Fruit fly (Drosophila melanogaster) whole organism, embryonic: ENCODE measurements around the gene Sps2.

Source experiments
- B-H2 ChIP-seq: fragments of 200-800 bp; sonication (Bioruptor generic); optimal IDR thresholded peaks from 2 replicates; lab custom pipeline; 2018; ENCODE audit warnings: missing biosample characterization, mild to moderate bottlenecking, missing genetic modification characterization
- Bgb ChIP-seq: fragments of 200-800 bp; sonication (Bioruptor generic); IDR thresholded peaks from 2 replicates; pipeline ENCODE4 v1.3.6; 2022; ENCODE audit warnings: missing biosample characterization, missing genetic modification characterization; ENCODE audit not compliant: partially characterized antibody
- C15 ChIP-seq: fragments of 200-800 bp; sonication (Bioruptor generic); IDR thresholded peaks from 3 replicates; pipeline ENCODE4 v1.3.6; 2022; ENCODE audit warnings: missing biosample characterization, missing genetic modification characterization
- CG11085 ChIP-seq: fragments of 200-800 bp; sonication (Bioruptor generic); IDR thresholded peaks from 2 replicates; pipeline ENCODE4 v1.3.6; 2022; ENCODE audit warnings: missing biosample characterization, missing genetic modification characterization
- CG14965 ChIP-seq: fragments of 200-800 bp; sonication (Bioruptor generic); optimal IDR thresholded peaks from 2 replicates; lab custom pipeline; 2016; ENCODE audit warnings: missing biosample characterization, missing genetic modification characterization, borderline replicate concordance
- CG16815 ChIP-seq: fragments of 200-800 bp; sonication (Bioruptor generic); optimal IDR thresholded peaks from 3 replicates; lab custom pipeline; 2017; ENCODE audit warnings: missing biosample characterization, mild to moderate bottlenecking, missing genetic modification characterization
- CG17361 ChIP-seq: fragments of 200-800 bp; sonication (Bioruptor generic); IDR thresholded peaks from 3 replicates; pipeline ENCODE4 v1.3.6; 2022; ENCODE audit warnings: missing biosample characterization, missing genetic modification characterization
- CG17385 ChIP-seq: fragments of 200-800 bp; sonication (Bioruptor generic); optimal IDR thresholded peaks from 3 replicates; lab custom pipeline; 2018; ENCODE audit warnings: missing biosample characterization, mild to moderate bottlenecking, missing genetic modification characterization
- CG1792 ChIP-seq: fragments of 200-800 bp; sonication (Bioruptor generic); optimal IDR thresholded peaks from 2 replicates; lab custom pipeline; 2016; ENCODE audit warnings: missing biosample characterization, missing genetic modification characterization
- CG2199 ChIP-seq: fragments of 200-800 bp; sonication (Bioruptor generic); IDR thresholded peaks from 3 replicates; pipeline ENCODE4 v1.3.6; 2022; ENCODE audit warnings: missing biosample characterization, missing genetic modification characterization
- CG2202 ChIP-seq: fragments of 200-800 bp; sonication (Bioruptor generic); optimal IDR thresholded peaks from 2 replicates; lab custom pipeline; 2018; ENCODE audit warnings: missing biosample characterization, mild to moderate bottlenecking, missing genetic modification characterization
- CG30431 ChIP-seq: fragments of 200-800 bp; sonication (Bioruptor generic); optimal IDR thresholded peaks from 2 replicates; lab custom pipeline; 2017; ENCODE audit warnings: missing biosample characterization, missing genetic modification characterization
- CG3163 ChIP-seq: fragments of 200-800 bp; sonication (Bioruptor generic); optimal IDR thresholded peaks from 3 replicates; lab custom pipeline; 2016; ENCODE audit warnings: missing biosample characterization, missing genetic modification characterization
- CG42726 ChIP-seq: fragments of 200-800 bp; sonication (Bioruptor generic); IDR thresholded peaks from 2 replicates; pipeline ENCODE4 v1.3.6; 2022; ENCODE audit warnings: missing biosample characterization, missing genetic modification characterization; ENCODE audit not compliant: partially characterized antibody
- CG4404 ChIP-seq: fragments of 200-800 bp; sonication (Bioruptor generic); IDR thresholded peaks from 2 replicates; pipeline ENCODE4 v1.3.6; 2022; ENCODE audit warnings: missing biosample characterization, missing genetic modification characterization
- CG5953 ChIP-seq: fragments of 200-800 bp; sonication (Bioruptor generic); IDR thresholded peaks from 2 replicates; pipeline ENCODE4 v1.3.6; 2022; ENCODE audit warnings: missing biosample characterization, missing genetic modification characterization
- CG6813 ChIP-seq: fragments of 200-800 bp; sonication (Bioruptor generic); optimal IDR thresholded peaks from 2 replicates; lab custom pipeline; 2017; ENCODE audit warnings: missing biosample characterization, missing genetic modification characterization, mild to moderate bottlenecking, moderate library complexity, missing genetic modification reagents
- CG7372 ChIP-seq: fragments of 200-800 bp; sonication (Bioruptor generic); IDR thresholded peaks from 2 replicates; pipeline ENCODE4 v1.3.6; 2022; ENCODE audit warnings: missing biosample characterization, missing genetic modification characterization
- CG7928 ChIP-seq: fragments of 200-800 bp; sonication (Bioruptor generic); optimal IDR thresholded peaks from 2 replicates; lab custom pipeline; 2017; ENCODE audit warnings: missing biosample characterization, mild to moderate bottlenecking, missing genetic modification characterization
- Dbx ChIP-seq: fragments of 200-800 bp; sonication (Bioruptor generic); IDR thresholded peaks from 3 replicates; pipeline ENCODE4 v1.3.6; 2022; ENCODE audit warnings: missing biosample characterization, missing genetic modification characterization
- Dip2 ChIP-seq: fragments of 200-800 bp; sonication (Bioruptor generic); IDR thresholded peaks from 2 replicates; pipeline ENCODE4 v1.3.6; 2022; ENCODE audit warnings: missing biosample characterization, missing genetic modification characterization
- Ets97D ChIP-seq: fragments of 200-800 bp; sonication (Bioruptor generic); optimal IDR thresholded peaks from 3 replicates; lab custom pipeline; 2016; ENCODE audit warnings: missing biosample characterization, missing genetic modification characterization
- Fer3 ChIP-seq: fragments of 200-800 bp; sonication (Bioruptor generic); optimal IDR thresholded peaks from 2 replicates; lab custom pipeline; 2018; ENCODE audit warnings: missing biosample characterization, mild to moderate bottlenecking, missing genetic modification characterization, moderate library complexity
- Gug ChIP-seq: fragments of 200-800 bp; sonication (Bioruptor generic); IDR thresholded peaks from 4 replicates; pipeline ENCODE4 v1.3.6; 2022; ENCODE audit warnings: missing biosample characterization, missing genetic modification characterization
- HLHmδ ChIP-seq: fragments of 200-800 bp; sonication (Bioruptor generic); optimal IDR thresholded peaks from 2 replicates; lab custom pipeline; 2018; ENCODE audit warnings: missing biosample characterization, mild to moderate bottlenecking, missing genetic modification characterization, moderate library complexity
- Hand ChIP-seq: fragments of 200-800 bp; sonication (Bioruptor generic); optimal IDR thresholded peaks from 2 replicates; lab custom pipeline; 2017; ENCODE audit warnings: mild to moderate bottlenecking, missing biosample characterization, missing genetic modification reagents, missing genetic modification characterization
- HmgD ChIP-seq: fragments of 200-800 bp; sonication (Bioruptor generic); optimal IDR thresholded peaks from 3 replicates; lab custom pipeline; 2016; ENCODE audit warnings: missing biosample characterization, missing genetic modification characterization
- Hmx ChIP-seq: fragments of 200-800 bp; sonication (Bioruptor generic); optimal IDR thresholded peaks from 2 replicates; lab custom pipeline; 2016; ENCODE audit warnings: missing biosample characterization, missing genetic modification characterization
- Lhr ChIP-seq: fragments of 200-800 bp; sonication (Bioruptor generic); optimal IDR thresholded peaks from 3 replicates; lab custom pipeline; 2017; ENCODE audit warnings: mild to moderate bottlenecking, missing biosample characterization, missing genetic modification reagents, missing genetic modification characterization
- MTF-1 ChIP-seq: fragments of 200-800 bp; sonication (Bioruptor generic); optimal IDR thresholded peaks from 2 replicates; lab custom pipeline; 2018; ENCODE audit warnings: missing biosample characterization, mild to moderate bottlenecking, missing genetic modification characterization, borderline replicate concordance
- Neu2 ChIP-seq: fragments of 200-800 bp; sonication (Bioruptor generic); optimal IDR thresholded peaks from 3 replicates; lab custom pipeline; 2016; ENCODE audit warnings: missing biosample characterization, missing genetic modification characterization, borderline replicate concordance
- Nf-YA ChIP-seq: fragments of 200-800 bp; sonication (Bioruptor generic); IDR thresholded peaks from 2 replicates; pipeline ENCODE4 v1.3.6; 2022; ENCODE audit warnings: missing biosample characterization, missing genetic modification characterization
- NfI ChIP-seq: fragments of 200-800 bp; sonication (Bioruptor generic); optimal IDR thresholded peaks from 3 replicates; lab custom pipeline; 2018; ENCODE audit warnings: missing biosample characterization, mild to moderate bottlenecking, missing genetic modification characterization, moderate library complexity
- Sry-β ChIP-seq: fragments of 200-800 bp; sonication (Bioruptor generic); optimal IDR thresholded peaks from 2 replicates; lab custom pipeline; 2018; ENCODE audit warnings: missing biosample characterization, mild to moderate bottlenecking, missing genetic modification characterization, moderate library complexity
- bbx ChIP-seq: fragments of 200-800 bp; sonication (Bioruptor generic); IDR thresholded peaks from 2 replicates; pipeline ENCODE4 v1.3.6; 2022; ENCODE audit warnings: missing biosample characterization, missing genetic modification characterization; ENCODE audit not compliant: partially characterized antibody
- cas ChIP-seq: fragments of 200-800 bp; sonication (Bioruptor generic); IDR thresholded peaks from 2 replicates; pipeline ENCODE4 v1.3.6; 2022; ENCODE audit warnings: missing biosample characterization, missing genetic modification characterization
- croc ChIP-seq: fragments of 200-800 bp; sonication (Bioruptor generic); conservative IDR thresholded peaks from 3 replicates; pipeline ENCODE4 v1.3.6; 2022; ENCODE audit warnings: missing biosample characterization, missing genetic modification characterization
- ewg ChIP-seq: fragments of 200-800 bp; sonication (Bioruptor generic); optimal IDR thresholded peaks from 3 replicates; lab custom pipeline; 2017; ENCODE audit warnings: mild to moderate bottlenecking, missing biosample characterization, missing genetic modification reagents, missing genetic modification characterization
- gcm ChIP-seq: fragments of 200-800 bp; sonication (Bioruptor generic); optimal IDR thresholded peaks from 2 replicates; lab custom pipeline; 2019; ENCODE audit warnings: missing biosample characterization, mild to moderate bottlenecking, missing genetic modification characterization, moderate library complexity
- mirr ChIP-seq: fragments of 200-800 bp; sonication (Bioruptor generic); optimal IDR thresholded peaks from 3 replicates; lab custom pipeline; 2018; ENCODE audit warnings: missing biosample characterization, mild to moderate bottlenecking, missing genetic modification characterization
- nom ChIP-seq: fragments of 200-800 bp; sonication (Bioruptor generic); optimal IDR thresholded peaks from 2 replicates; lab custom pipeline; 2017; ENCODE audit warnings: missing biosample characterization, missing genetic modification characterization, mild to moderate bottlenecking, moderate library complexity, missing genetic modification reagents
- otp ChIP-seq: fragments of 200-800 bp; sonication (Bioruptor generic); IDR thresholded peaks from 3 replicates; pipeline ENCODE4, ENCODE4 v1.3.6; 2022; ENCODE audit warnings: missing biosample characterization, missing genetic modification characterization
- p53 ChIP-seq: fragments of 200-800 bp; sonication (Bioruptor generic); optimal IDR thresholded peaks from 2 replicates; lab custom pipeline; 2016; ENCODE audit warnings: missing biosample characterization, missing genetic modification characterization
- prd ChIP-seq, 3 experiments: fragments of >200 bp in 2 of 3; fragments of 200-800 bp in 1 of 3; sonication (Bioruptor generic) in 1 of 3; optimal IDR thresholded peaks in 2 of 3; IDR thresholded peaks in 1 of 3; 2 replicates in 2 of 3; 3 replicates in 1 of 3; pipeline versions ENCODE4 v1.3.6 to Lab custom; 2017 to 2022; ENCODE audit warnings: missing biosample characterization in 1 of 3, missing genetic modification characterization in 1 of 3
- pum ChIP-seq: fragments of 200-800 bp; sonication (Bioruptor generic); optimal IDR thresholded peaks from 2 replicates; lab custom pipeline; 2016; ENCODE audit warnings: missing biosample characterization, missing genetic modification characterization
- salm ChIP-seq: fragments of 200-800 bp; sonication (Bioruptor generic); optimal IDR thresholded peaks from 2 replicates; lab custom pipeline; 2018; ENCODE audit warnings: missing biosample characterization, mild to moderate bottlenecking, missing genetic modification characterization
- sens-2 ChIP-seq: fragments of 200-800 bp; sonication (Bioruptor generic); IDR thresholded peaks from 2 replicates; pipeline ENCODE4 v1.3.6; 2022; ENCODE audit warnings: missing biosample characterization, missing genetic modification characterization
- shn ChIP-seq: fragments of 200-800 bp; sonication (Bioruptor generic); optimal IDR thresholded peaks from 3 replicates; lab custom pipeline; 2016; ENCODE audit warnings: missing biosample characterization, missing genetic modification characterization
- sug ChIP-seq: fragments of 200-800 bp; optimal IDR thresholded peaks from 2 replicates; lab custom pipeline; 2019; ENCODE audit warnings: missing biosample characterization, mild to moderate bottlenecking, missing genetic modification characterization, moderate library complexity
- twi ChIP-seq: fragments of 200-800 bp; optimal IDR thresholded peaks from 2 replicates; lab custom pipeline; 2019; ENCODE audit warnings: missing biosample characterization, mild to moderate bottlenecking, missing genetic modification characterization, moderate library complexity

The Sps2 gene

dm6 chr2L:10321036-10321583, 21.3 kb upstream of the Sps2 start (continued):
- no peak for TF ChIP-seq shn (GFP tag; lab: Kevin White, UChicago)
- TF ChIP-seq NfI (GFP tag; lab: Kevin White, UChicago): peak; percentile 16
- TF ChIP-seq CG7928 (GFP tag; lab: Kevin White, UChicago): peak; percentile 50
- TF ChIP-seq B-H2 (GFP tag; lab: Kevin White, UChicago): no peak
- no peak for TF ChIP-seq CG11085 (GFP tag; lab: Robert Waterston, UW)
- no peak for TF ChIP-seq Ets97D (GFP tag; lab: Kevin White, UChicago)
- no peak for TF ChIP-seq Fer3 (tag; lab: Kevin White, UChicago)
- no peak for TF ChIP-seq Nf-YA (GFP tag; lab: Robert Waterston, UW)
- TF ChIP-seq CG1792 (GFP tag; lab: Kevin White, UChicago): no peak
- TF ChIP-seq Hand (GFP tag; lab: Kevin White, UChicago): no peak
- no peak for TF ChIP-seq mirr (GFP tag; lab: Kevin White, UChicago)
- TF ChIP-seq CG3163 (GFP tag; lab: Kevin White, UChicago): no peak
- TF ChIP-seq prd (optimal IDR thresholded peaks at IDR 0.05; lab: Kevin White, UChicago): no peak
- no peak for TF ChIP-seq prd (GFP tag; IDR thresholded peaks at IDR 0.05; lab: Robert Waterston, UW)
- no peak for TF ChIP-seq CG30431 (GFP tag; lab: Kevin White, UChicago)
- TF ChIP-seq otp (GFP tag; lab: Robert Waterston, UW): no peak
- peak; percentile 17; the same call in 1 of the 4 replicates for TF ChIP-seq Gug (GFP tag; lab: Robert Waterston, UW)
- TF ChIP-seq sug (tag; lab: Kevin White, UChicago): no peak
- peak; percentile 43; the same call in 1 of the 3 replicates for TF ChIP-seq CG17361
- no peak for TF ChIP-seq CG14965 (GFP tag; lab: Kevin White, UChicago)
- no peak for TF ChIP-seq Sry-β (GFP tag; lab: Kevin White, UChicago)
- no peak for TF ChIP-seq twi
- peak; percentile 43; the same call in 1 of the 3 replicates for TF ChIP-seq Dbx
- no peak for TF ChIP-seq croc (GFP tag; lab: Robert Waterston, UW)
- TF ChIP-seq CG42726 (GFP tag; lab: Robert Waterston, UW): no peak; the same call in 1 of the 2 replicates
- no peak for TF ChIP-seq Hmx
- TF ChIP-seq HLHmδ: no peak
- no peak for TF ChIP-seq CG2199 (GFP tag; lab: Robert Waterston, UW)
- no peak for TF ChIP-seq HmgD (GFP tag; lab: Kevin White, UChicago)
- no peak for TF ChIP-seq nom (GFP tag; lab: Kevin White, UChicago)
- no peak for TF ChIP-seq CG7372
- no peak for TF ChIP-seq ewg (GFP tag; lab: Kevin White, UChicago)
- TF ChIP-seq CG16815 (GFP tag; lab: Kevin White, UChicago): no peak
- no peak for TF ChIP-seq CG4404 (GFP tag; lab: Robert Waterston, UW)
- TF ChIP-seq Bgb: peak; percentile 46; the same call in 1 of the 2 replicates
- TF ChIP-seq cas (GFP tag; lab: Robert Waterston, UW): no peak
- TF ChIP-seq Dip2 (GFP tag; lab: Robert Waterston, UW): no peak
- no peak for TF ChIP-seq bbx (GFP tag; lab: Robert Waterston, UW)
- no peak for TF ChIP-seq CG6813 (GFP tag; lab: Kevin White, UChicago)
- peak; percentile 2 for TF ChIP-seq pum
- no peak for TF ChIP-seq p53 (GFP tag; lab: Kevin White, UChicago)
- TF ChIP-seq CG17385: no peak
- TF ChIP-seq CG5953: 0 out of 2 replicates have a peak, but pooled peaks have one; percentile 10
- no peak for TF ChIP-seq gcm (GFP tag; lab: Kevin White, UChicago)
- no peak for TF ChIP-seq CG2202
- no peak for TF ChIP-seq C15 (GFP tag; lab: Robert Waterston, UW)
- TF ChIP-seq salm (tag; lab: Kevin White, UChicago): no peak
- TF ChIP-seq Lhr (GFP tag; lab: Kevin White, UChicago): no peak
- TF ChIP-seq sens-2 (GFP tag; lab: Robert Waterston, UW): no peak
- TF ChIP-seq Neu2 (GFP tag; lab: Kevin White, UChicago): no peak
- TF ChIP-seq MTF-1 (GFP tag; lab: Kevin White, UChicago): no peak
